Worm (Caenorhabditis elegans): ENCODE results near the gene rab-33.

rab-33 gene

DNA sequence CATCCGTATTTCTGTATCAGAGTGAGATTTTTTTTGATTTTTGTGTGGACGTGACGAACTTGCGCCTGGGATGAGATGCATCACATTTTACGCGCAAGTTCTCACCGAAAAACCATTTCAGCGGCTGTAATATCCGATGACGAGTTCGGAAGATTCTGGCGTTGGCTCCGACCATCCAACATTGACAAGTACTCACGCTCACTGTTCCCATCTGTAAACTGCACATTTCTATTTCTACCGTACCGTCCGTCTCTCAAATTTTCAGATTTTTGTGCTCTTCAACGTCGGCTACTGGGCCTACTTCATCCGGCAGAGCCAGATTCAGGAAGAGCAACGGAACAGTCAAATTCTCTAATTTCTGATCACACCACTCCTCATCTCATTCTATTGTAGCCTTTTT lies 23.8 kb upstream of the rab-33 start:
- TF ChIP-seq ceh-91 (GFP tag; IDR thresholded peaks at IDR 0.05), result no peak
- TF ChIP-seq ets-4 (GFP tag; optimal IDR thresholded peaks at IDR 0.05), result no peak
- no peak for TF ChIP-seq snpc-1.3 (tag; optimal IDR thresholded peaks at IDR 0.05; ENCODE audit: insufficient read depth)
- TF ChIP-seq hmg-1.2 (GFP tag; IDR thresholded peaks at IDR 0.05), result no peak
- 0 out of 2 replicates have a peak, but pooled peaks have one; percentile 65 for TF ChIP-seq madf-3 (GFP tag; IDR thresholded peaks at IDR 0.05)
- TF ChIP-seq F33H1.4 (GFP tag; IDR thresholded peaks at IDR 0.05), result no peak
- TF ChIP-seq bed-1 (GFP tag; IDR thresholded peaks at IDR 0.05), result no peak
- no peak for TF ChIP-seq mcd-1 (GFP tag; IDR thresholded peaks at IDR 0.05)
- no peak for TF ChIP-seq F37B4.10 (GFP tag; IDR thresholded peaks at IDR 0.05)

DNA sequence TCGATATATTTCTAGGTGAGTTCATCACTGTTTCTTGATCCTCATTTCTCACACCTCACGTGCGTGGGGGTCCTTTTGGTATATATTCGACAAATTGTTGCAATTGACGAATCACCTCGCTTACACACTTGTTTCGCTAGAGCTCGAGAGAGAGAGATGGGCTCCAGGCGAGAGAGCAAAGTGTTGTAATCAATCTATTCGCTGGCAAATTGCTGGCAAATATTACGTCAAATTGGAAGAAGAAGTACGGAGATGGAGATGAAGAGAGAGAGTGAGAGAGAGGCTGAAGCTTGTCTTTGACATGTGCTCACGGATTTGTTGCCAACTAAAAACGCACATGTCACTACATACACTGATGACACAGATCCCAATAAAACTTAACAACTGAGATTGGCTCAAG lies 22.3 kb upstream of the rab-33 start:
- TF ChIP-seq cebp-1 (GFP tag; IDR thresholded peaks at IDR 0.05), result no peak
- TF ChIP-seq cebp-1 (tag; optimal IDR thresholded peaks at IDR 0.05), result peak; percentile 3
- no peak for TF ChIP-seq dpff-1 (tag; optimal IDR thresholded peaks at IDR 0.05)

DNA sequence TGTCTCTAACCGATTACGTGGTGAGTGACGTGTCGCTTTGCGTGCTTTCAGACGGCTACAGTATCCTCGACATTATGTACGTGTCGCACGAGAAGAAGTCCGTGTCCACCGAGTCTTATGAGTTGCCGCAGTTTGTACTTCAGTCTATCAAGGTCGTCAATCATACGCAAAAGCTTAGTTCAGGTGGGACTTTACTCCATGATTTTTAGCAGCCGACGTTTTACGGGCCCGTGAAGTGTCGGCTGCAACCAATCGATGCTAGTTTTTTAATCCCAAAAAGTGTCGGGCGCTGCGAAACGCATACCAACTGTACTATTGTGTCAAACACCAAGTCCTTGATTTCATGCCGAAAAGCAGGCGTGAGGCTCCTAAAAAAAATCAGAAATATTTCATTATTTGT lies 21.2 kb upstream of the rab-33 start:
- TF ChIP-seq snpc-4 (GFP tag; optimal IDR thresholded peaks at IDR 0.05) (peak; percentile 21), snpc-4 (tag; optimal IDR thresholded peaks at IDR 0.05) (peak in 3 of 4 experiments; percentile 53 to 74 (median 59)), lsy-27 (tag; optimal IDR thresholded peaks at IDR 0.05; ENCODE audit: borderline replicate concordance, insufficient read depth) (no peak), nfyb-1 (GFP tag; IDR thresholded peaks at IDR 0.05) (no peak)

DNA sequence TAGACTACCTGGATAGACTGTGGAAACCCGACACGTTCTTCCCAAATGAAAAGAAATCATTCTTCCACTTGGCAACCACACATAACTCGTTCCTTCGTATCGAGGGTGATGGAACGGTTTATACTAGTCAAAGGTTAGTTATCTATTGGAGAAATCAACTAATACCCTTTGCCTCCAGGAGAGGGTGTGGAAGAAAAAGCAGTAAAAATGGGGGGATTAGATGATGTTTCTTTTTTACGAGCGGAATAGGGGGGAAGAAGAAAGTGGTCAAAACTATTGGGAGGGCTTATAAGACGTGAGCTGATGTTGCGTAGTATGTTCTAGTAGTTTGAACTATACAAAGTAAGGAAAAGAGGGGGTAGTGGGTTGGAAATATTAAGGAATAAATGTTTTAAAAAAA lies 19.4 kb upstream of the rab-33 start:
- no peak for TF ChIP-seq nfya-2 (GFP tag; IDR thresholded peaks at IDR 0.05)

DNA sequence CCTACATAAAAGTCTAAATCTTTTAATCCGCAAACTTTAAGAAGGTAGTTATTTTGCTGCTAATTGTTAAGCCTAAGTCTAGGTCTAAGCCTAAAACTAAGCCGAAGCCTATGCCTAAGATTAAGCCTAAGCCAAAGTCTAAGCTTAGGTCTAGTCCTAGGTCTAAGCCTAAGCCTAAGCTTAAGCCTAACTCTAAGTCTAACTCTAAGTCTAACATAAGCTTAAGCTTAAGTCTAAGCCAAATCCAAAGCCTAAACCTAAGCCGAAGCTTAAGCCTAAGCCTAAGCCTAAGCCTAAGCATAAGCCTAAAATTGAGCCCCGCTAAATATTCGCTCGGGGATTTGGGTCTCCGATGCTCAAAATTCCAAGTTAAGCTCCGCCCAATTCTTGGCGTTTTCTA lies 17.6 kb upstream of the rab-33 start:
- TF ChIP-seq gei-17 (GFP tag; optimal IDR thresholded peaks at IDR 0.05) (no peak), nfya-1 (tag; optimal IDR thresholded peaks at IDR 0.05; ENCODE audit: borderline replicate concordance, insufficient read depth) (no peak), ceh-40 (GFP tag; IDR thresholded peaks at IDR 0.05) (no peak), ets-4 (GFP tag; optimal IDR thresholded peaks at IDR 0.05) (no peak), sdz-38 (tag; optimal IDR thresholded peaks at IDR 0.05) (no peak), egl-18 (GFP tag; IDR thresholded peaks at IDR 0.05) (no peak)

DNA sequence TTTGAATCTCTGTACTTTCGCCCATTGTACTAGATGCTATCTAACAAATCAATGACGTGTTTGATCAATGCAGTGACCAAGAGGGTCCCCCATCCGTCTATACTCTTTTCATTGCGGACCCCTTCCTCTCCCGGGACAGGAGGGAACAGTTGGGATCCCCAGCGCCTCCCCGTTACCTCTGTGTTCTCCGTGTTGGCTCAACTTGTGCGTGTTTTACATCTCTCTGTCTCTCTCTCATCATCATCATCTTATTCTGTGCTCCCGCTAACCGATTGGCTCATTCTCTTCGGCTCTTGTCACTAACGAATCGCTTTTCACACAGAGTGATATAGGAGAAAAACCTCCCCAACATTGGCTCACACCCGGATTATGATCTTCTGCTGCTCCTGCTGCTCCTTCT lies 16.9 kb upstream of the rab-33 start, which contains the start of gene unc-49:
unc-49 (plus strand) TSS at position 240 of the 400 bp plus-strand sequence.
- TF ChIP-seq F10E7.11 (tag; optimal IDR thresholded peaks at IDR 0.05) (no peak), egrh-3 (GFP tag; IDR thresholded peaks at IDR 0.05) (0 out of 2 replicates have a peak, but pooled peaks have one; percentile 6)

DNA sequence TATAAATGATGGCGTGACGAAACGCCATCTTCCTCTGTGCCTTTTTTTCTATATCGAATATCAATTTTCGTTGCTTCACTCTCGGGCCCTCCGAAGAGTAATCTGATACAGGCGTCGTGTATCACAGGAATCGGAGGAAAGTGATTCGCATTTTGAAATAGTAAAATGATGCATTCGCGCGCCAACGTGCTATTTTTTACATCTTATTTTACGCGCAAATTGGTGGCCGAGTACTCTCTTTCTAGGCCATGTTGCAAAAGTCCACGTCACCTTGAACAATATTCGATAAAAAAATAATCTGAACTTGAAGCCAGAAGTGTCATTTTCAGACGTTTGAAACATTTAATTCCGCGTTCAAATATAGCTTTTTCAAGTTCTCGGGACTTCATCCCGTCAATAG lies 16.0 kb upstream of the rab-33 start:
- TF ChIP-seq him-1 (tag; optimal IDR thresholded peaks at IDR 0.05), result no peak

DNA sequence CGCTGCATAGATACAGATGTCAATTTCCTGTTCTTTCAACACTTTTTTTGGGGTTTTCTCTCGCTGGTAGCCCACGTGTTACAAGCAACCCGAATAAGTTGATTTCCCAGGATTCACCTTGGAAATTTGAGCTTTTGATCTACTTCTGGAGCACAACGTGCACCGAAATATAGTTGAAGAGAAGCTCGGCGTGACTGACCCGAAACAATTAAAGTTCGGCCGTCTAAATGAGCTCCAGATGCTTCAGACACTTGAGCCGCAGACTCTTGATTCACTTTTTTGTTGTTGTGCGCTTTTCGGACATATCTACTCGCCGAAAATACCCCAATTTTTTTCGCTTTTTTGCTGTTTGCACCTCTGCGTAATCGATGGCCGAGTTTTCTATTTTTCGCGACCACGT lies 15.2 kb upstream of the rab-33 start:
- no peak for TF ChIP-seq tlf-1 (GFP tag; optimal IDR thresholded peaks at IDR 0.05)
- 0 out of 2 replicates have a peak, but pooled peaks have one; percentile 51 for TF ChIP-seq nfyb-1 (GFP tag; IDR thresholded peaks at IDR 0.05)
